Worm (Caenorhabditis elegans): ENCODE data around the gene Y37E11AL.1.

Y37E11AL.1 gene

DNA sequence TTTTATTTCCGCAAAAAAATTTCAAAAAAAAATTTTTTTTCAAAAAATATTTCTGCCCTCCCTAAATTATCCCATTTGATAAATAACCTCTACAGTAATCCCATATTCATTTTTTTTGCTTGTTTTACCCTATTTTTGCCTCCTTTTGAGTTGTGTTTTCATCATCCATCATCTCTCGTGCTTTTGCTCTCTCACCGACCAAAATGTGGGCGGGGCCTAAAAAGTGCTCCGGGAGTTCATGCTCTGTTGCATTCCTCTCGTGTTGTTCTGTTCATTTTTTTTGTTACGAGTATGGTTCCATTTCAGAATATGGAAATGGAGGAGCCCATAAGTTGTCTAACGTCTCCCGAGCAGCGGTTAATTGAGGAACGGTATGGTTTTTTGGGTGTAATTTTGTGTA, at the start of gene Y37E11AL.1:
Gene Y37E11AL.1 (plus strand): TSS at position 301 of the 400 bp plus-strand sequence.
- no peak for TF ChIP-seq hmg-4 (GFP tag; optimal IDR thresholded peaks at IDR 0.05)
- no peak for TF ChIP-seq hnd-1 (tag; optimal IDR thresholded peaks at IDR 0.05)
- no peak for TF ChIP-seq B0310.2 (tag; optimal IDR thresholded peaks at IDR 0.05)
- no peak for TF ChIP-seq ceh-13 (GFP tag; optimal IDR thresholded peaks at IDR 0.05)
- no peak for TF ChIP-seq tbx-37 (GFP tag; conservative IDR thresholded peaks at IDR 0.05)
- TF ChIP-seq flt-1 (GFP tag; IDR thresholded peaks at IDR 0.05), result no peak
- TF ChIP-seq scrt-1 (GFP tag; IDR thresholded peaks at IDR 0.05), result no peak
- no peak for TF ChIP-seq F13C5.2 (tag; optimal IDR thresholded peaks at IDR 0.05)
- TF ChIP-seq hmbx-1 (tag; optimal IDR thresholded peaks at IDR 0.05), result no peak
- no peak for TF ChIP-seq sea-1 (GFP tag; conservative IDR thresholded peaks at IDR 0.05)
- no peak for TF ChIP-seq aly-1 (tag; optimal IDR thresholded peaks at IDR 0.05)

DNA sequence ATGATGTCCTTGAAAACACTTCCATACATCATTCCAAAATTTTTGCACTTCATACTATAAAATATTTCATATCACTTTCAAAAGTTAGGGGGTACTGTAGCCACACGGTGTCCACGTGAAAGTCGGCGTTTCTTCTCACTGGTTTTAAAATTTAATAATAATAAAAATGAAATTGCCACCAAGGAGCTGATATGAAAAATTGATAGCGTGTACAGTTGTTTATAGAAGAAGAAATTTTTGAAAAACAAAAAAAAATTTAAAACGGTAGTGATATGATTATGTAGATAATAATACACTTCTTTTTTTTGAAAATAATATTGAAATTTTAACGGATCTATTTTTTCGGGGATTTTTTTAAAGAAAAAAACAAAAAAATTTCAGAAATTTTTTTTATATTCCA, 49.3 kb upstream of the Y37E11AL.1 start:
- TF ChIP-seq sea-1 (GFP tag; conservative IDR thresholded peaks at IDR 0.05) (no peak), B0310.2 (tag; optimal IDR thresholded peaks at IDR 0.05) (no peak), ama-1 (optimal IDR thresholded peaks at IDR 0.05) (no peak), flt-1 (GFP tag; IDR thresholded peaks at IDR 0.05) (no peak), F13C5.2 (tag; optimal IDR thresholded peaks at IDR 0.05) (no peak), hnd-1 (tag; optimal IDR thresholded peaks at IDR 0.05) (no peak), tbx-37 (GFP tag; conservative IDR thresholded peaks at IDR 0.05) (no peak), pes-1 (GFP tag; IDR thresholded peaks at IDR 0.05) (no peak), ceh-36 (tag; optimal IDR thresholded peaks at IDR 0.05) (no peak), aly-1 (tag; optimal IDR thresholded peaks at IDR 0.05) (no peak), hmg-4 (GFP tag; optimal IDR thresholded peaks at IDR 0.05) (no peak)

DNA sequence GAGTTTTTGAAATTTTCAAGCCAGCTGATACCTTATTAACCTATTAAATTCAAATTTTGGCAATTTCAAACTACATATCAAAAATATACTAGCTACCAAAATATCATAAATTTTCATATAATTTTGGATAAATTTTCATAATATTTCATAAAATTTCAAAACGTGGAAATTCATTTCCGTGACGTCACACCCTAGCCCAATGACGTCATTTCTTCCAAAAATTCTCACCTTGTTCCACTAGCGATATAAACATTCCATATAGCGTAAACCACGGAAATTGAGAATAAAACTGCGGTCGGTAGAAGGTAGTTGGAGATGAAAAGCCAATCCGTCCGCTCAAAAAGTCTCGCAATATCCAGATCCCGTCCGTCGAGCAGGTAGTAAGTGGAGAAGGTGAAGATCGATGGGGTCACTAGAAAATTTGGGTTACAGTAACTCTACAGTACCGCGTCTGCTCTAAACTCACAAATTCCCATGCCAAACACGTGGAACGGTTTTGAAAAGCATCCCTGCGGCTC, 48.1 kb upstream of the Y37E11AL.1 start:
- TF ChIP-seq hnd-1 (tag; optimal IDR thresholded peaks at IDR 0.05), result no peak
- TF ChIP-seq B0310.2 (tag; optimal IDR thresholded peaks at IDR 0.05), result no peak
- no peak for TF ChIP-seq ceh-36 (tag; optimal IDR thresholded peaks at IDR 0.05)
- no peak for TF ChIP-seq ceh-13 (GFP tag; optimal IDR thresholded peaks at IDR 0.05)
- no peak for TF ChIP-seq hmg-4 (GFP tag; optimal IDR thresholded peaks at IDR 0.05)

DNA sequence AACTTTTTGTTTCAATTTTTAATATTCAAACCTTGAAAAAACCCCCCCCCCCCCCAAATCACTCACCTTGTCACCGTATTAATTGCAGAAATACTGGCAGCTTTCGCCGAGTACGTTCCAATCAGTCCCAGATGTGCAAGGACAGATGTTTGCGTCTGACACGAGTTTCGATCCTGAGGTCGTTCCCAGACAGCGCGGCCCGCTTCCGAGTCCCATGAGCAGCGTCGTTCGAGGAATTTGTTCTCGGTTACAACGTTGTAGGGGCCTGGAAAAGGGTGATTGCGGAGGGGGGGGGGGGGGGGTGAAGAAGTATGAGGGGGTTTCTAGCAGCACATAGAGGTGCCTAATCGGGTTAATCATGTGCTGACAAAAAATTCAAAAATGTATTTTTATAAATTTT, 46.4 kb upstream of the Y37E11AL.1 start:
- TF ChIP-seq sea-1 (GFP tag; conservative IDR thresholded peaks at IDR 0.05) (no peak), pes-1 (GFP tag; IDR thresholded peaks at IDR 0.05) (no peak), tra-4 (tag; optimal IDR thresholded peaks at IDR 0.05) (no peak), B0310.2 (tag; optimal IDR thresholded peaks at IDR 0.05) (no peak), hmbx-1 (tag; optimal IDR thresholded peaks at IDR 0.05) (no peak), hnd-1 (tag; optimal IDR thresholded peaks at IDR 0.05) (no peak), ceh-13 (GFP tag; optimal IDR thresholded peaks at IDR 0.05) (no peak), tbx-37 (GFP tag; conservative IDR thresholded peaks at IDR 0.05) (no peak), ama-1 (optimal IDR thresholded peaks at IDR 0.05) (no peak), ets-7 (tag; optimal IDR thresholded peaks at IDR 0.05) (no peak)

DNA sequence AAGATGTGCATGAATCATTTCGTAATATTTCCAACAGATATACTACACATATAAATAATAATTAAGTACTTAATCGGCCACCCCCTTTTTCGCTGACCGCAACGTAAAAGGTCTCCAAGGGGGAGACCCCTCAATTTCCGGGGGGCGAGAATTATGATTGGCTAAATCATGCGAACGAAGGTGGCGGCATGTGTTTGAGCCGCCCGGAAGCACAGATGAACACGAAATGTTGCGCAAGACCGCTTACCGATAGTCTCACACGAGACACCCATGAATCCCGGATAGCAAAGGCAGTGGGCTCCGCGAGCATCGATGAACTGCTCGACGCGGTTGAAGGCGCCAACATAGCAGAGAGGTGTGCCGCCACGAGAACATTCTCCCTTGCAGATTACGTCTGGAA, 44.2 kb upstream of the Y37E11AL.1 start:
- TF ChIP-seq hmbx-1 (tag; optimal IDR thresholded peaks at IDR 0.05) (no peak), tbx-37 (GFP tag; conservative IDR thresholded peaks at IDR 0.05) (no peak), flt-1 (GFP tag; IDR thresholded peaks at IDR 0.05) (no peak), F13C5.2 (tag; optimal IDR thresholded peaks at IDR 0.05) (no peak), ets-7 (tag; optimal IDR thresholded peaks at IDR 0.05) (no peak), ceh-36 (tag; optimal IDR thresholded peaks at IDR 0.05) (no peak), aly-1 (tag; optimal IDR thresholded peaks at IDR 0.05) (no peak), hnd-1 (tag; optimal IDR thresholded peaks at IDR 0.05) (no peak), sea-1 (GFP tag; conservative IDR thresholded peaks at IDR 0.05) (no peak), tbx-11 (GFP tag; IDR thresholded peaks at IDR 0.05) (no peak), pes-1 (GFP tag; IDR thresholded peaks at IDR 0.05) (no peak), B0310.2 (tag; optimal IDR thresholded peaks at IDR 0.05) (no peak), ama-1 (optimal IDR thresholded peaks at IDR 0.05) (no peak), ceh-13 (GFP tag; optimal IDR thresholded peaks at IDR 0.05) (no peak), scrt-1 (GFP tag; IDR thresholded peaks at IDR 0.05) (no peak), hmg-4 (GFP tag; optimal IDR thresholded peaks at IDR 0.05) (no peak), tra-4 (tag; optimal IDR thresholded peaks at IDR 0.05) (no peak)

DNA sequence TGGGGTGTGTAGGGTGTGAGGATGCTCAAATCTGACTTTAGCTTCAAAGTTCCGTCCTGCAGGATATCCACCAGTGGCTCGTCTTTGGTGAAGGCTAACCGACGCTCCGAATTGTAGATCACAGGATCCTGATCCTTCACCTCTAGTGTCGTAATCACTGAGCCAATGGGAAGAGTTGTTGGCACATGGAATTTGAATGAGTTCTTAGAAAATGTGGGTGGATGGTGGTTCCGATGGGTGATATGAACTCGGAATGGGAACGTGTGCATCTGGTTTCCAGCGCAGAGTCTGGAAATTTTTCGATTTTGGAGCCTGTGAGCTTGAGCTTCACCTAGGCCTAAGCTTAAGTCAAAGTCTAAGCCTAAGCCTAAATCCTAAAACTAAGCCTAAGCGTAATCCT, 42.8 kb upstream of the Y37E11AL.1 start:
- TF ChIP-seq hmbx-1 (tag; optimal IDR thresholded peaks at IDR 0.05), result no peak
- TF ChIP-seq scrt-1 (GFP tag; IDR thresholded peaks at IDR 0.05), result no peak
- no peak for TF ChIP-seq ceh-13 (GFP tag; optimal IDR thresholded peaks at IDR 0.05)
- TF ChIP-seq aly-1 (tag; optimal IDR thresholded peaks at IDR 0.05), result no peak
- TF ChIP-seq hnd-1 (tag; optimal IDR thresholded peaks at IDR 0.05), result no peak
- no peak for TF ChIP-seq ceh-36 (tag; optimal IDR thresholded peaks at IDR 0.05)
- no peak for TF ChIP-seq B0310.2 (tag; optimal IDR thresholded peaks at IDR 0.05)
- TF ChIP-seq ama-1 (optimal IDR thresholded peaks at IDR 0.05), result no peak

DNA sequence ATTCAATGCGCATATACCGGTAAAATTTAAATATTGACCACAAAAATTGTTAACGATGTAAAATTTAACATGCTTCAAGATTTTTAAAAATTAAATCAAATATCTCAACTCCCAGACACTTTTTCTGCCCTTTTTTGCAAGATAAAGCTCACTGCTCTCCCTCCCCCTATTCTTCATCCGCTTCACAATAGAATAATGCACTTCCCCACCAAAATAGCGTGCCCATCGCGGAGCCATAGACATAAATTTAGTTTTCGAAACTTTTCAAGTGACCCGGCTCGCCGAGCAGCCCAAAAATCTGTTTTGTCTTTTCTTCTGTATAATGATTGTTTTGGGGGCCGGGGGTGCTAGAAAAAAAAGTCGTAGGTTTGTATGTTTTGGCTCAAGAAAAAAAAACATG, 41.5 kb upstream of the Y37E11AL.1 start:
- no peak for TF ChIP-seq aly-1 (tag; optimal IDR thresholded peaks at IDR 0.05)
- no peak for TF ChIP-seq pes-1 (GFP tag; IDR thresholded peaks at IDR 0.05)
- TF ChIP-seq ets-7 (tag; optimal IDR thresholded peaks at IDR 0.05), result no peak
- no peak for TF ChIP-seq hnd-1 (tag; optimal IDR thresholded peaks at IDR 0.05)
- no peak for TF ChIP-seq F13C5.2 (tag; optimal IDR thresholded peaks at IDR 0.05)
- no peak for TF ChIP-seq ceh-13 (GFP tag; optimal IDR thresholded peaks at IDR 0.05)
- no peak for TF ChIP-seq hmg-4 (GFP tag; optimal IDR thresholded peaks at IDR 0.05)
- TF ChIP-seq B0310.2 (tag; optimal IDR thresholded peaks at IDR 0.05), result no peak
- no peak for TF ChIP-seq tra-4 (tag; optimal IDR thresholded peaks at IDR 0.05)
- TF ChIP-seq hmbx-1 (tag; optimal IDR thresholded peaks at IDR 0.05), result no peak
- no peak for TF ChIP-seq ama-1 (optimal IDR thresholded peaks at IDR 0.05)

DNA sequence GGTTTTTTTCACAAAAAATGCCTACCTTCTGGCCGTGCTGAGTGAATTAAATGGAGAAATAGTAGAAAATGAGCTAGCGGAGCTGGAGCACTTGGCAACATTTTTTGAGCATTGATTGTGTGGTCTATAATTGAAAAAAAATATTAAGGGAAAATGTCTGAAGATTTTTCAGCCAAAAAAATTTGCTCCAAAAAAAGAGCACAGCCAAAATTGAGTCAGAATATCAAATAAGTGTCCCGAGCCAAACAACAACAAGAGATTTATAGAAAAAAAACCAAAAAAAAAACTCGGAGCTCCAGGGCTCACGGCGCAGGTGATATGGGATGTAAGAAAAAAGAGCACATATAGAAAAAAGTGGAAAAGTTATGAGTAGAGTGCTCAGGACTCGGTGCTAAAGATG, 40.7 kb upstream of the Y37E11AL.1 start, which contains the start of gene fmil-1:
Gene fmil-1 (minus strand): TSS at position 101 of the 400 bp plus-strand sequence.
- TF ChIP-seq pes-1 (GFP tag; IDR thresholded peaks at IDR 0.05) (no peak), scrt-1 (GFP tag; IDR thresholded peaks at IDR 0.05) (no peak), tbx-11 (GFP tag; IDR thresholded peaks at IDR 0.05) (no peak), flt-1 (GFP tag; IDR thresholded peaks at IDR 0.05) (no peak), hnd-1 (tag; optimal IDR thresholded peaks at IDR 0.05) (no peak), hmg-4 (GFP tag; optimal IDR thresholded peaks at IDR 0.05) (no peak), hmbx-1 (tag; optimal IDR thresholded peaks at IDR 0.05) (no peak), B0310.2 (tag; optimal IDR thresholded peaks at IDR 0.05) (no peak), ceh-36 (tag; optimal IDR thresholded peaks at IDR 0.05) (no peak), sea-1 (GFP tag; conservative IDR thresholded peaks at IDR 0.05) (no peak), tbx-37 (GFP tag; conservative IDR thresholded peaks at IDR 0.05) (no peak), ets-7 (tag; optimal IDR thresholded peaks at IDR 0.05) (no peak), aly-1 (tag; optimal IDR thresholded peaks at IDR 0.05) (no peak), ama-1 (optimal IDR thresholded peaks at IDR 0.05) (no peak), F13C5.2 (tag; optimal IDR thresholded peaks at IDR 0.05) (no peak), tra-4 (tag; optimal IDR thresholded peaks at IDR 0.05) (no peak), ceh-13 (GFP tag; optimal IDR thresholded peaks at IDR 0.05) (no peak)
